Worm (Caenorhabditis elegans) whole organism, late embryonic: Measurements from ENCODE around the gene orc-1.

Experiments used
- K02D7.2 ChIP-seq: sonication (generic microtip); optimal IDR thresholded peaks from 2 replicates; lab custom pipeline; 2017; ENCODE audit warnings: mild to moderate bottlenecking, missing genetic modification characterization, missing compliant biosample characterization
- Y22D7AL.16 ChIP-seq: sonication (generic microtip); optimal IDR thresholded peaks from 2 replicates; lab custom pipeline; 2016; ENCODE audit warnings: missing genetic modification characterization, missing compliant biosample characterization
- ahr-1 ChIP-seq: sonication (generic microtip); optimal IDR thresholded peaks from 2 replicates; lab custom pipeline; 2016; ENCODE audit warnings: missing genetic modification characterization, missing compliant biosample characterization
- ceh-18 ChIP-seq: sonication (generic microtip); optimal IDR thresholded peaks from 2 replicates; lab custom pipeline; 2016; ENCODE audit warnings: missing genetic modification characterization, missing compliant biosample characterization
- ceh-2 ChIP-seq: sonication (generic microtip); optimal IDR thresholded peaks from 2 replicates; lab custom pipeline; 2016; ENCODE audit warnings: missing genotype, missing genetic modification characterization, missing compliant biosample characterization
- ceh-30 ChIP-seq: fragments of 150-350 bp; optimal IDR thresholded peaks from 2 replicates; lab custom pipeline; 2014; ENCODE audit warnings: missing biosample characterization, missing genetic modification characterization
- ceh-45 ChIP-seq: fragments of 200-800 bp; sonication (Bioruptor generic); IDR thresholded peaks from 2 replicates; pipeline ENCODE4 v1.3.6; 2022; ENCODE audit warnings: missing genetic modification reagents, missing genetic modification characterization, missing compliant biosample characterization
- ceh-48 ChIP-seq: sonication (generic microtip); optimal IDR thresholded peaks from 2 replicates; lab custom pipeline; 2016; ENCODE audit warnings: missing genetic modification characterization, inconsistent platforms, missing compliant biosample characterization
- ceh-6 ChIP-seq: fragments of 200-800 bp; sonication (Bioruptor generic); optimal IDR thresholded peaks from 2 replicates; lab custom pipeline; 2018; ENCODE audit warnings: mild to moderate bottlenecking, missing genetic modification characterization, missing compliant biosample characterization
- che-1 ChIP-seq: sonication (generic microtip); optimal IDR thresholded peaks from 2 replicates; lab custom pipeline; 2016; ENCODE audit warnings: mild to moderate bottlenecking, missing genetic modification characterization, missing compliant biosample characterization
- dmd-4 ChIP-seq: sonication (generic microtip); optimal IDR thresholded peaks from 2 replicates; lab custom pipeline; 2016; ENCODE audit warnings: borderline replicate concordance, missing genetic modification characterization, missing compliant biosample characterization
- dve-1 ChIP-seq: sonication (generic microtip); optimal IDR thresholded peaks from 2 replicates; lab custom pipeline; 2017; ENCODE audit warnings: antibody characterized with exemption, mild to moderate bottlenecking, missing genetic modification characterization, missing compliant biosample characterization
- ets-4 ChIP-seq: sonication (generic microtip); optimal IDR thresholded peaks from 2 replicates; lab custom pipeline; 2016; ENCODE audit warnings: missing genetic modification characterization, missing compliant biosample characterization
- eyg-1 ChIP-seq: sonication (generic microtip); optimal IDR thresholded peaks from 2 replicates; lab custom pipeline; 2016; ENCODE audit warnings: missing genotype, missing genetic modification characterization, missing compliant biosample characterization
- fkh-6 ChIP-seq: sonication (generic microtip); optimal IDR thresholded peaks from 2 replicates; lab custom pipeline; 2016; ENCODE audit warnings: missing genetic modification characterization, missing compliant biosample characterization
- hlh-13 ChIP-seq: fragments of 200-800 bp; sonication (Bioruptor generic); optimal IDR thresholded peaks from 2 replicates; lab custom pipeline; 2018; ENCODE audit warnings: mild to moderate bottlenecking, missing genetic modification characterization, missing compliant biosample characterization
- hlh-8 ChIP-seq: sonication (generic microtip); optimal IDR thresholded peaks from 2 replicates; lab custom pipeline; 2016; ENCODE audit warnings: missing genotype, missing genetic modification characterization, missing compliant biosample characterization
- lin-11 ChIP-seq: fragments of 200-800 bp; sonication (Bioruptor generic); optimal IDR thresholded peaks from 2 replicates; lab custom pipeline; 2018; ENCODE audit warnings: mild to moderate bottlenecking, missing genetic modification characterization, missing compliant biosample characterization
- nfya-1 ChIP-seq: sonication (generic microtip); optimal IDR thresholded peaks from 2 replicates; lab custom pipeline; 2017; ENCODE audit warnings: missing genetic modification characterization, mild to moderate bottlenecking, missing compliant biosample characterization, antibody characterized with exemption, moderate library complexity
- nhr-11 ChIP-seq: fragments of 150-350 bp; optimal IDR thresholded peaks from 2 replicates; lab custom pipeline; 2014; ENCODE audit warnings: missing biosample characterization, missing genetic modification characterization
- nhr-232 ChIP-seq: sonication (generic microtip); optimal IDR thresholded peaks from 2 replicates; lab custom pipeline; 2016; ENCODE audit warnings: missing genetic modification characterization, missing compliant biosample characterization
- npax-4 ChIP-seq: sonication (generic microtip); optimal IDR thresholded peaks from 2 replicates; lab custom pipeline; 2016; ENCODE audit warnings: missing genetic modification characterization, missing compliant biosample characterization
- pax-1 ChIP-seq: fragments of 150-350 bp; optimal IDR thresholded peaks from 2 replicates; lab custom pipeline; 2014; ENCODE audit warnings: missing biosample characterization, missing genetic modification characterization
- pha-2 ChIP-seq: sonication (generic microtip); optimal IDR thresholded peaks from 2 replicates; lab custom pipeline; 2017; ENCODE audit warnings: mild to moderate bottlenecking, missing genetic modification characterization, missing compliant biosample characterization
- pha-4 ChIP-seq: fragments of 150-350 bp; optimal IDR thresholded peaks from 2 replicates; lab custom pipeline; 2018; ENCODE audit warnings: missing biosample characterization, missing genetic modification reagents, missing genetic modification characterization
- pqm-1 ChIP-seq: sonication (generic microtip); optimal IDR thresholded peaks from 2 replicates; lab custom pipeline; 2016; ENCODE audit warnings: missing genetic modification characterization, missing compliant biosample characterization
- pros-1 ChIP-seq: fragments of 150-350 bp; optimal IDR thresholded peaks from 2 replicates; lab custom pipeline; 2014; ENCODE audit warnings: missing biosample characterization, missing genetic modification reagents, missing genetic modification characterization
- rnt-1 ChIP-seq: sonication (generic microtip); optimal IDR thresholded peaks from 2 replicates; lab custom pipeline; 2016; ENCODE audit warnings: missing genetic modification characterization, missing compliant biosample characterization
- unc-3 ChIP-seq, 2 experiments: fragments of 200-800 bp in 1 of 2; sonication (Bioruptor generic) in 1 of 2; sonication (generic microtip) in 1 of 2; conservative IDR thresholded peaks in 1 of 2; optimal IDR thresholded peaks in 1 of 2; 2 replicates each; pipeline versions ENCODE4 v1.3.6 to Lab custom; 2016 to 2022; ENCODE audit warnings: missing compliant biosample characterization in 2 of 2, missing genetic modification characterization in 2 of 2, missing genetic modification reagents in 1 of 2
- unc-42 ChIP-seq: sonication (generic microtip); optimal IDR thresholded peaks from 2 replicates; lab custom pipeline; 2016; ENCODE audit warnings: missing genotype, missing genetic modification characterization, missing compliant biosample characterization
- unc-55 ChIP-seq: sonication (generic microtip); optimal IDR thresholded peaks from 2 replicates; lab custom pipeline; 2017; ENCODE audit warnings: missing biosample characterization, missing genetic modification reagents, missing genetic modification characterization
- zip-5 ChIP-seq: sonication (generic microtip); optimal IDR thresholded peaks from 2 replicates; lab custom pipeline; 2016; ENCODE audit warnings: missing genetic modification characterization, missing compliant biosample characterization
- ztf-16 ChIP-seq: sonication (generic microtip); optimal IDR thresholded peaks from 2 replicates; lab custom pipeline; 2017; ENCODE audit warnings: missing genetic modification characterization, missing compliant biosample characterization

orc-1 gene

DNA sequence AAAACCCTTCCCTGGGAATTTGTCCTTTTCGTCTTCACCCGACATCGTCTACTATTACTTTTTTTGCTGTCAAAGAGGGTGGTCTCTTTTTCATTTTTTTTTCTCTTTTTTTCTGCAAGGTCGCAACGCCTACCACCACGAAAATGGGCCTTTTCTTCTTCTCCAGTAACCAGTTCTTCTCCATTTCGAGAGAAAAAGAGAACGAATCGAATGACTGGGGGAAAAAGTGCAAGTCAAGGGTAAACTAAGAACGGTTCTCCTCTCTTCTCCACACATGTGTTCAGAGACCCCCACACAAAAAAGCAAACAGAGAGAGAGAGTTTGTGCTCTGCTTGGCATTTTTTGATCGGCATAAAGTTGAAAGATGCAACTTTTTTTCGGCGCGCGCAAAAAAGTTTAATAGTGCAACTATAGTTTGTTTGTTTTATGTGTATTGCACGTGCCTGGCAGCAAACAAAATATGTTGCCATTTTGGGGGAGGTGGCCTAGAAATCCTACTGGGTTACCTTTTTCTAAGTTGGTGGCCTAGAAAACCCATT lies 6.4 kb upstream of the orc-1 start:
- TF ChIP-seq K02D7.2 (tag; lab: Kevin White, UChicago) (no peak), unc-42 (tag; lab: Kevin White, UChicago) (no peak), eyg-1 (tag; lab: Kevin White, UChicago) (no peak), zip-5 (no peak), ceh-45 (GFP tag; lab: Robert Waterston, UW) (no peak), ceh-30 (tag; lab: Kevin White, UChicago) (no peak), lin-11 (tag; lab: Kevin White, UChicago) (no peak), ztf-16 (tag; lab: Kevin White, UChicago) (no peak), hlh-8 (tag; lab: Kevin White, UChicago) (no peak), Y22D7AL.16 (tag; lab: Kevin White, UChicago) (no peak), dmd-4 (tag; lab: Kevin White, UChicago) (no peak), pros-1 (no peak)

ce11 chrIII:10637933-10638332 lies 5.0 kb upstream of the orc-1 start:
- TF ChIP-seq ceh-30 (tag; lab: Kevin White, UChicago) = no peak

DNA sequence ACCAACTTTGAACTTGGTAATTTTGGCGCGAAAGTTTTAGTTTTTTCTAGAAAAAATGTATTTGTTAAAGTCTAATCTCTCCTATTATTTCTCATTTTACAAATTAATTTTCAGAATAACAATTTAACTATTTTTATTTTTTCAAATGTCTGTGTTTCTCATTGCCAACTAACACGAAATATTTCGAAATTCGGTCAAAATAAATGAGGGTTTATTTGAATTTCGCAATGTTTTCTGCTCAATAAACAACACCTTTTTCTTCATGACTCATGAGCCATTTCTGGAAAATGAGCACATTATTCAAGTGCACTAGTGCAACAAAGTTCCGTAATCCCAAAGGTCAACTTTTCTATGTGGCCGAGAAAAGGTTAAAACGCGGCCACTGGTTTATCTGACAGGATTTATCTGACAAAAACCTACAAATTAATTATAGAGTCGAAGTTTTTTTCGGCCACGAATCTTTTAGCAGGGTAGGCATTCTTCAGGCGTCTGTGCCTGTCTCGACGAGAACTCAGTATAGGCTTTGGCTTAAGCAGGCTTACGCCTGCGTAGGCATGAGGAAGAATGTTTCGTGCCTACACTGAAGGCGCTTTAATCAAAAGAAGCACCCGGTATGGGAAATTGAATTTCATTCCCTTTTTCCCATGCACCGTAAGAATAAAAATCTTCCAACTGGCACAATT lies 4.4 kb upstream of the orc-1 start, which contains the start of gene Y39A1A.27:
Gene Y39A1A.27 (plus strand): TSS at position 633 of the 683 bp plus-strand sequence.
- TF ChIP-seq rnt-1 (tag; lab: Kevin White, UChicago) (no peak), nhr-232 (no peak), hlh-13 (no peak), unc-42 (tag; lab: Kevin White, UChicago) (no peak), zip-5 (no peak), fkh-6 (no peak), ets-4 (tag; lab: Kevin White, UChicago) (no peak), ceh-30 (tag; lab: Kevin White, UChicago) (no peak), pha-2 (tag; lab: Kevin White, UChicago) (no peak), npax-4 (tag; lab: Kevin White, UChicago) (no peak), ceh-48 (tag; lab: Kevin White, UChicago) (no peak), ceh-2 (tag; lab: Kevin White, UChicago) (no peak)

ce11 chrIII:10646094-10646493 lies 3.2 kb downstream of the orc-1 start, which contains the start of gene orc-4:
TSS of gene orc-4 (plus strand) at chrIII:10646170.
- TF ChIP-seq ets-4 (tag; lab: Kevin White, UChicago) (no peak), pros-1 (no peak), unc-3 (GFP tag; conservative IDR thresholded peaks at IDR 0.05; lab: Robert Waterston, UW) (no peak), unc-3 (tag; optimal IDR thresholded peaks at IDR 0.05; lab: Kevin White, UChicago) (no peak), pqm-1 (tag; lab: Kevin White, UChicago) (no peak), ztf-16 (tag; lab: Kevin White, UChicago) (no peak), ceh-18 (tag; lab: Kevin White, UChicago) (no peak), ceh-48 (tag; lab: Kevin White, UChicago) (no peak), nhr-11 (no peak), dve-1 (tag; lab: Kevin White, UChicago) (no peak), che-1 (tag; lab: Kevin White, UChicago) (no peak), nfya-1 (no peak), nhr-232 (no peak), K02D7.2 (tag; lab: Kevin White, UChicago) (no peak), pha-4 (tag; lab: Kevin White, UChicago) (no peak), ahr-1 (tag; lab: Kevin White, UChicago) (no peak)

DNA sequence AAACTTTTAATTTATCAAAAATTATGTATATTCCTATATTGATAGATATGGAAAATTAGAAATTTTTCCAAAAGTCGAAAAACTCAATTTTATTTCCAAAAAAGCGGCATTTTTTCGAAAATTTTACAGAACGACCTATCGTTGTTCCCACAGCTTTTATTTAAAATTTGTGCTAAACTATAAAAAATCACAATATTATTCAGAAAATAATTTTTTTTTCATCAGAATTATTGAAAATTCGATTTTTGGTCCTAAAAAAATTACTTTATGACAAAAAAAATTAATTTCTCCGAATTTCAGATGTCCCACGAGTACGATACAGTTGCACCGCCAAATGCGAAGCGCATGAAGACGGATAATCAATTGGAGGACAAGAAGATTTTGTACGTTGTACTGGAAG lies 6.3 kb downstream of the orc-1 start, which contains the start of gene emg-1:
Gene emg-1 (plus strand): TSS at position 301 of the 400 bp plus-strand sequence.
- no peak for TF ChIP-seq ets-4 (tag; lab: Kevin White, UChicago)
- no peak for TF ChIP-seq dmd-4 (tag; lab: Kevin White, UChicago)
- TF ChIP-seq eyg-1 (tag; lab: Kevin White, UChicago) = no peak
- TF ChIP-seq unc-55 (GFP tag; lab: Kevin White, UChicago) = no peak
- TF ChIP-seq pax-1 = no peak
- no peak for TF ChIP-seq ceh-6
